Worm (Caenorhabditis elegans) whole organism, L3 larva: ENCODE results near the gene srh-250.

Source experiments
- ZK546.5 ChIP-seq: sonication (generic microtip); optimal IDR thresholded peaks from 2 replicates; lab custom pipeline; 2017; ENCODE audit warnings: missing biosample characterization, missing genetic modification characterization
- ama-1 ChIP-seq: fragments of 150-350 bp; optimal IDR thresholded peaks from 2 replicates; lab custom pipeline; 2018
- ceh-16 ChIP-seq: sonication (generic microtip); optimal IDR thresholded peaks from 2 replicates; lab custom pipeline; 2017; ENCODE audit warnings: missing biosample characterization, missing genetic modification characterization
- ceh-28 ChIP-seq: fragments of 150-350 bp; optimal IDR thresholded peaks from 2 replicates; lab custom pipeline; 2014; ENCODE audit warnings: missing biosample characterization, missing genetic modification reagents, missing genetic modification characterization
- ceh-82 ChIP-seq: fragments of 150-350 bp; optimal IDR thresholded peaks from 2 replicates; lab custom pipeline; 2014; ENCODE audit warnings: missing biosample characterization, missing genetic modification characterization
- ceh-9 ChIP-seq: sonication (generic microtip); optimal IDR thresholded peaks from 2 replicates; lab custom pipeline; 2018; ENCODE audit warnings: missing biosample characterization, missing genetic modification characterization
- egl-27 ChIP-seq: sonication (generic microtip); optimal IDR thresholded peaks from 4 replicates; lab custom pipeline; 2017; ENCODE audit warnings: missing biosample characterization, missing genetic modification reagents, missing genetic modification characterization
- egl-5 ChIP-seq: fragments of 150-350 bp; optimal IDR thresholded peaks from 2 replicates; lab custom pipeline; 2017; ENCODE audit warnings: missing biosample characterization, missing genetic modification reagents, missing genetic modification characterization, inconsistent platforms
- elt-1 ChIP-seq: fragments of 150-350 bp; optimal IDR thresholded peaks from 2 replicates; lab custom pipeline; 2014; ENCODE audit warnings: missing biosample characterization, missing genetic modification characterization
- elt-2 ChIP-seq: sonication (generic microtip); optimal IDR thresholded peaks from 2 replicates; lab custom pipeline; 2016; ENCODE audit warnings: missing genetic modification reagents, mild to moderate bottlenecking, missing genetic modification characterization, missing compliant biosample characterization
- eor-1 ChIP-seq, 2 experiments: fragments of 150-350 bp; optimal IDR thresholded peaks; 2 replicates each; lab custom pipeline; 2014 to 2018; ENCODE audit warnings: missing biosample characterization in 2 of 2, missing genetic modification characterization in 2 of 2
- fkh-10 ChIP-seq: sonication (generic microtip); optimal IDR thresholded peaks from 2 replicates; lab custom pipeline; 2017; ENCODE audit warnings: missing biosample characterization, missing genetic modification reagents, missing genetic modification characterization
- fkh-2 ChIP-seq: fragments of 150-350 bp; optimal IDR thresholded peaks from 2 replicates; lab custom pipeline; 2014; ENCODE audit warnings: missing biosample characterization, missing genetic modification reagents, missing genetic modification characterization
- jun-1 ChIP-seq: fragments of 150-350 bp; optimal IDR thresholded peaks from 2 replicates; lab custom pipeline; 2014; ENCODE audit warnings: missing biosample characterization, missing genetic modification reagents, missing genetic modification characterization
- lin-39 ChIP-seq: fragments of 150-350 bp; optimal IDR thresholded peaks from 2 replicates; lab custom pipeline; 2018; ENCODE audit warnings: missing biosample characterization, missing genetic modification reagents, missing genetic modification characterization
- lsy-12 ChIP-seq: sonication (generic microtip); optimal IDR thresholded peaks from 2 replicates; lab custom pipeline; 2016; ENCODE audit warnings: mild to moderate bottlenecking, missing genetic modification characterization, missing compliant biosample characterization
- mdl-1 ChIP-seq: fragments of 150-350 bp; optimal IDR thresholded peaks from 2 replicates; lab custom pipeline; 2014; ENCODE audit warnings: missing biosample characterization, missing genetic modification characterization
- mml-1 ChIP-seq: fragments of 150-350 bp; sonication (generic microtip); optimal IDR thresholded peaks from 3 replicates; lab custom pipeline; 2014; ENCODE audit warnings: missing biosample characterization, missing genetic modification characterization
- nhr-11 ChIP-seq: fragments of 150-350 bp; optimal IDR thresholded peaks from 2 replicates; lab custom pipeline; 2014; ENCODE audit warnings: missing biosample characterization, missing genetic modification characterization
- nhr-23 ChIP-seq: fragments of 150-350 bp; optimal IDR thresholded peaks from 2 replicates; lab custom pipeline; 2014; ENCODE audit warnings: missing biosample characterization, missing genetic modification reagents, missing genetic modification characterization
- nhr-237 ChIP-seq: fragments of 150-350 bp; optimal IDR thresholded peaks from 2 replicates; lab custom pipeline; 2014; ENCODE audit warnings: missing biosample characterization, missing genetic modification characterization
- nhr-25 ChIP-seq: sonication (generic microtip); optimal IDR thresholded peaks from 2 replicates; lab custom pipeline; 2017; ENCODE audit warnings: missing biosample characterization, missing genetic modification characterization
- nhr-28 ChIP-seq: fragments of 150-350 bp; optimal IDR thresholded peaks from 2 replicates; lab custom pipeline; 2014; ENCODE audit warnings: missing biosample characterization, missing genetic modification characterization
- nhr-43 ChIP-seq: sonication (generic microtip); optimal IDR thresholded peaks from 2 replicates; lab custom pipeline; 2016; ENCODE audit warnings: mild to moderate bottlenecking, missing genetic modification characterization, missing compliant biosample characterization; ENCODE audit not compliant: poor library complexity, severe bottlenecking
- nhr-67 ChIP-seq: fragments of 150-350 bp; optimal IDR thresholded peaks from 2 replicates; lab custom pipeline; 2014; ENCODE audit warnings: missing biosample characterization, missing genetic modification characterization
- nhr-77 ChIP-seq: fragments of 150-350 bp; optimal IDR thresholded peaks from 2 replicates; lab custom pipeline; 2014; ENCODE audit warnings: missing biosample characterization, missing genetic modification characterization
- pha-4 ChIP-seq: fragments of 150-350 bp; optimal IDR thresholded peaks from 2 replicates; lab custom pipeline; 2014; ENCODE audit warnings: missing biosample characterization, missing genetic modification reagents, missing genetic modification characterization
- pqm-1 ChIP-seq: fragments of 150-350 bp; optimal IDR thresholded peaks from 2 replicates; lab custom pipeline; 2017; ENCODE audit warnings: missing biosample characterization, missing genetic modification characterization, inconsistent platforms
- sea-2 ChIP-seq: fragments of 150-350 bp; sonication (generic microtip); optimal IDR thresholded peaks from 4 replicates; lab custom pipeline; 2014; ENCODE audit warnings: missing biosample characterization, missing genetic modification reagents, missing genetic modification characterization
- snpc-4 ChIP-seq: fragments of 150-350 bp; optimal IDR thresholded peaks from 2 replicates; lab custom pipeline; 2014; ENCODE audit warnings: missing biosample characterization, missing genetic modification characterization
- tbx-2 ChIP-seq: sonication (generic microtip); optimal IDR thresholded peaks from 2 replicates; lab custom pipeline; 2016; ENCODE audit warnings: mild to moderate bottlenecking, missing genetic modification characterization, missing compliant biosample characterization
- unc-62 ChIP-seq: fragments of 150-350 bp; sonication (generic microtip); optimal IDR thresholded peaks from 4 replicates; lab custom pipeline; 2014; ENCODE audit warnings: missing biosample characterization, missing genetic modification reagents, missing genetic modification characterization
- ztf-4 ChIP-seq: fragments of 150-350 bp; optimal IDR thresholded peaks from 2 replicates; lab custom pipeline; 2014; ENCODE audit warnings: missing biosample characterization, missing genetic modification characterization

srh-250 gene

DNA sequence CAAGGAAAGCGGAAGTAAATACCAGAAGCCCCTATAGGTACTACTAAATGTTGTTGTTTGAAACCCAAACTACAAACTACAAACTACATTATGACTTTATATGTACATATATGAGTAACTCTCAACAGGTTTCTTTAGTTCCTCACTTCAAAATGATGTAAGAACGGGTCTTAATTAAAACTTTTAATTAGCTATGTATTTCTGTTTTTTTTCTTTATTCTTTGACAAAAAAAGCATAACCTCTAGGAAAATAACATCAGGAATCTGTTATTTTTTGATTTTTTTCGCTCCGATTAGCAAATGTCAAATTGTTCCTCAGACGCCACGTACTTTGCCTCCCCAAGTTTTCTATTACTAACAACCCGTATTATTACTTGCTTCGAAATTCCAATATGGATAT lies at the start of gene srh-250:
TSS of gene srh-250 (plus strand) at position 301 of the 400 bp plus-strand sequence.
- no peak for TF ChIP-seq ceh-9
- TF ChIP-seq egl-5 = no peak
- TF ChIP-seq tbx-2 = no peak
- TF ChIP-seq ztf-4 (tag; lab: Kevin White, UChicago) = no peak
- TF ChIP-seq nhr-67 (tag; lab: Kevin White, UChicago) = no peak
- no peak for TF ChIP-seq lsy-12 (tag; lab: Kevin White, UChicago)
- TF ChIP-seq ZK546.5 (tag; lab: Kevin White, UChicago) = no peak
- TF ChIP-seq unc-62 (GFP tag; lab: Kevin White, UChicago) = no peak
- TF ChIP-seq fkh-10 (GFP tag; lab: Kevin White, UChicago) = no peak
- no peak for TF ChIP-seq jun-1 (tag; lab: Kevin White, UChicago)
- TF ChIP-seq sea-2 (GFP tag; lab: Kevin White, UChicago) = no peak
- TF ChIP-seq mdl-1 (tag; lab: Kevin White, UChicago) = no peak

DNA sequence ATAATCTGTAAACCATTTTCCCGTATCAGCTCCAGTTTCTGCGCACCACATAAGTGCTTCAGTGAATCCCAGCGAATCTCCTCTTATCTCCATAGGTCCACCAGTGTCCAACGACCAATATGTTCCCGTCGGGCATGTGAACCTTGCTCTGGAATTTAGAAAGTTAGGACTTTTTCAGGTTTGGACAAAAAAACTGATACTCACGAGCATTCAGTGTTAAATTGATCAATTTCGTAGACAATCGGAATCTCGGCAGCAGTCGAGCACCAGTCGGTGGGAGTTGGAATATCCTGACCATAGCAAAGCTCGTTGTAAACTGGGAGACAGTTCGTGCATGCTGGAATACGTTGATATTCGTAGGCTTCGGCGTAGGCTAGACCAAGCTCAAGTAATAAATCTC lies 48.8 kb upstream of the srh-250 start:
- TF ChIP-seq pqm-1 (tag; lab: Kevin White, UChicago) (no peak), nhr-237 (no peak), fkh-2 (tag; lab: Kevin White, UChicago) (no peak), jun-1 (tag; lab: Kevin White, UChicago) (no peak), mdl-1 (tag; lab: Kevin White, UChicago) (no peak), ceh-16 (no peak), snpc-4 (tag; lab: Kevin White, UChicago) (no peak), elt-2 (no peak), lsy-12 (tag; lab: Kevin White, UChicago) (no peak), ztf-4 (tag; lab: Kevin White, UChicago) (no peak), nhr-11 (tag; lab: Kevin White, UChicago) (no peak), nhr-43 (tag; lab: Kevin White, UChicago) (no peak), elt-1 (tag; lab: Kevin White, UChicago) (no peak), ceh-28 (tag; lab: Kevin White, UChicago) (no peak), egl-5 (no peak), pha-4 (tag; lab: Kevin White, UChicago) (no peak), mml-1 (tag; lab: Kevin White, UChicago) (no peak)

DNA sequence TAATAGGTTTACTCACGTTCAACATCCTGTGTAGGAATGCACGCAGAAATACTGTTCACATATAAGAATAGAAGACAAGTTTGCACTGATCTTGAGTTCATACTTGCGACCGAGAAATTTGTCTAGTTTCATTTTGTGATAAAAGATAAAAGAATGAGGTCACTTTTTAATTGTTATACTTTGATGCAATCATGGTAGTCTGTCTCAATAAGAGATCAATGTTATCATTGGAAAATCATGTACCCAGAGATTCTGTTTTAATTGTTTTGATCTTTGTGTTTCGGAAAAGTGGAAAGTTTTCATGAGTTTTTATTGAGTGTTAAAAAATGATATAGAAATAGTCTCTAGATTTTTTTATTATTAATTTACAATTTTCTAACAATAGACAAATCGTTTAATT lies 46.0 kb upstream of the srh-250 start, which contains the start of gene F54D10.9:
TSS of gene F54D10.9 (minus strand) at position 101 of the 400 bp plus-strand sequence.
- no peak for TF ChIP-seq sea-2 (GFP tag; lab: Kevin White, UChicago)
- no peak for TF ChIP-seq egl-5
- TF ChIP-seq lin-39 (tag; lab: Kevin White, UChicago) = no peak
- no peak for TF ChIP-seq ceh-82 (tag; lab: Kevin White, UChicago)
- TF ChIP-seq nhr-23 (tag; lab: Kevin White, UChicago) = no peak
- TF ChIP-seq nhr-25 = no peak
- no peak for TF ChIP-seq ama-1
- no peak for TF ChIP-seq lsy-12 (tag; lab: Kevin White, UChicago)
- TF ChIP-seq ZK546.5 (tag; lab: Kevin White, UChicago) = no peak
- TF ChIP-seq nhr-77 = no peak
- no peak for TF ChIP-seq mdl-1 (tag; lab: Kevin White, UChicago)
- no peak for TF ChIP-seq nhr-67 (tag; lab: Kevin White, UChicago)
- no peak for TF ChIP-seq nhr-28 (tag; lab: Kevin White, UChicago)
- no peak for TF ChIP-seq jun-1 (tag; lab: Kevin White, UChicago)
- no peak for TF ChIP-seq eor-1 (tag; optimal IDR thresholded peaks at IDR 0.05; lab: Kevin White, UChicago)
- no peak for TF ChIP-seq ceh-9
- no peak for TF ChIP-seq egl-27 (tag; lab: Kevin White, UChicago)

DNA sequence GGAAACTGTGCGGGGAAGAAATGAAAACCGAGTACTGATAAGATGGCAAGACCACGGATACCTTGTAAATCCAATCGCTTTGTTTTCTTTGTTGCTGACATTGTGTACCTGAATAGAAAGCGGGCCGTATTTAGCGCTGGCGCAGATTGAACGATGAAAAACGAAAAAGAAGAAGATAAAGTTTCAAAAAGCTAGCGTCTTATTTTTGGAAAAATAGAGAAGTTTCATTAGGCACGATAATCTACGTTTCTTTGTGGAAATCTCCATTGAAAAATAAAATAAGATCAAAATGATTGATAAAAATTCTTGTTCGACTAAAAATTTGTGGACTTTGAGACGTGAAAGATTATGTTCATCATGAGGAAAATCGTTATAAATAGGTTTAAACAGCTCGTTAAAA lies 42.5 kb upstream of the srh-250 start, which contains the start of gene oac-4:
TSS of gene oac-4 (minus strand) at position 101 of the 400 bp plus-strand sequence.
- TF ChIP-seq fkh-2 (tag; lab: Kevin White, UChicago) = no peak
- no peak for TF ChIP-seq lin-39 (tag; lab: Kevin White, UChicago)
- no peak for TF ChIP-seq ceh-9
- TF ChIP-seq ztf-4 (tag; lab: Kevin White, UChicago) = no peak

DNA sequence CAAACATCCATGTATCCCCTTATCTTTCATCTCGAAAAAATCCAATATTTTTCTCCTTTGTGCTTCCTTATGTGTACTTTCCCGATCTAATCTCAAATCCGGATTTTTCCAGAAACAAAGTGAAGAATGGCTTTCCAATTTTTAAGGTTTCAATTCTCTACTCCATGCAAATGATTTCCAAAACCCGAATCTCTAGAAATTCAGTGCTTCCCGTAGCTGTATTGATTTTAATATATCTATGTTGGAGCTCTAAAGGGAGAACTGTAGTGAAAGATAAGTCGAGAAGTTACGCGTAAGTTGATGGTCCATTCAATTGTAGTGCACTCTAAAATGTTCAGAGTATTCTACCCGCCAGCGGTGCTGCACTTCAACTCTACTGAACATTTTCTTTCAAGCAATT lies 38.9 kb upstream of the srh-250 start, which contains the start of gene C17A2.4:
TSS of gene C17A2.4 (plus strand) at position 301 of the 400 bp plus-strand sequence.
- TF ChIP-seq nhr-28 (tag; lab: Kevin White, UChicago) (no peak), ztf-4 (tag; lab: Kevin White, UChicago) (no peak), mml-1 (tag; lab: Kevin White, UChicago) (no peak), nhr-67 (tag; lab: Kevin White, UChicago) (no peak), ZK546.5 (tag; lab: Kevin White, UChicago) (no peak), lin-39 (tag; lab: Kevin White, UChicago) (no peak)
